Worm (Caenorhabditis elegans) whole organism, young adult: ENCODE measurements around the gene srw-108.

Source experiments
- F10E7.11 ChIP-seq: sonication (generic microtip); optimal IDR thresholded peaks from 2 replicates; lab custom pipeline; 2017; ENCODE audit warnings: mild to moderate bottlenecking, missing genetic modification characterization, moderate library complexity, missing compliant biosample characterization
- F23B12.7 ChIP-seq: sonication (generic microtip); optimal IDR thresholded peaks from 2 replicates; lab custom pipeline; 2017; ENCODE audit warnings: missing genetic modification characterization, mild to moderate bottlenecking, missing compliant biosample characterization, antibody characterized with exemption, moderate library complexity; ENCODE audit not compliant: insufficient read depth
- F39B2.1 ChIP-seq: fragments of 200-800 bp; sonication (Bioruptor generic); IDR thresholded peaks from 2 replicates; pipeline ENCODE4 v1.3.6; 2022; ENCODE audit warnings: missing genetic modification reagents, missing genetic modification characterization, missing compliant biosample characterization
- F49E8.2 ChIP-seq: sonication (generic microtip); optimal IDR thresholded peaks from 3 replicates; lab custom pipeline; 2017; ENCODE audit warnings: missing genetic modification characterization, mild to moderate bottlenecking, missing compliant biosample characterization, antibody characterized with exemption, moderate library complexity; ENCODE audit not compliant: insufficient read depth
- F57C9.4 ChIP-seq: sonication (generic microtip); optimal IDR thresholded peaks from 2 replicates; lab custom pipeline; 2017; ENCODE audit warnings: mild to moderate bottlenecking, missing genetic modification characterization, missing compliant biosample characterization
- T07F8.4 ChIP-seq: sonication (generic microtip); optimal IDR thresholded peaks from 2 replicates; lab custom pipeline; 2016; ENCODE audit warnings: mild to moderate bottlenecking, missing genetic modification characterization, moderate library complexity, missing compliant biosample characterization
- Y53G8AR.9 ChIP-seq: fragments of 200-800 bp; sonication (Bioruptor generic); conservative IDR thresholded peaks from 2 replicates; pipeline ENCODE4 v1.3.6; 2022; ENCODE audit warnings: missing genetic modification reagents, missing genetic modification characterization, missing compliant biosample characterization
- athp-1 ChIP-seq: sonication (generic microtip); optimal IDR thresholded peaks from 2 replicates; lab custom pipeline; 2017; ENCODE audit warnings: mild to moderate bottlenecking, missing genetic modification characterization, missing compliant biosample characterization
- bed-2 ChIP-seq: fragments of 200-800 bp; sonication (Bioruptor generic); IDR thresholded peaks from 2 replicates; pipeline ENCODE4 v1.3.6; 2022; ENCODE audit warnings: missing genetic modification reagents, missing genetic modification characterization, missing compliant biosample characterization
- cebp-1 ChIP-seq, 2 experiments: fragments of 200-800 bp in 1 of 2; sonication (Bioruptor generic) in 1 of 2; sonication (generic microtip) in 1 of 2; IDR thresholded peaks in 1 of 2; optimal IDR thresholded peaks in 1 of 2; 2 replicates each; pipeline versions ENCODE4 v1.3.6 to Lab custom; 2017 to 2022; ENCODE audit warnings: missing compliant biosample characterization in 2 of 2, missing genetic modification characterization in 2 of 2, mild to moderate bottlenecking in 1 of 2, missing genetic modification reagents in 1 of 2, moderate library complexity in 1 of 2
- ceh-27 ChIP-seq: fragments of 200-800 bp; sonication (Bioruptor generic); optimal IDR thresholded peaks from 2 replicates; lab custom pipeline; 2018; ENCODE audit warnings: mild to moderate bottlenecking, missing genetic modification characterization, moderate library complexity, missing compliant biosample characterization
- ceh-40 ChIP-seq: fragments of 200-800 bp; sonication (Bioruptor generic); IDR thresholded peaks from 2 replicates; pipeline ENCODE4 v1.3.6; 2022; ENCODE audit warnings: missing genetic modification characterization, missing compliant biosample characterization
- ceh-58 ChIP-seq: fragments of 200-800 bp; sonication (Bioruptor generic); IDR thresholded peaks from 2 replicates; pipeline ENCODE4 v1.3.6; 2022; ENCODE audit warnings: missing genetic modification characterization, missing compliant biosample characterization
- ceh-91 ChIP-seq: fragments of 200-800 bp; sonication (Bioruptor generic); IDR thresholded peaks from 2 replicates; pipeline ENCODE4 v1.3.6; 2022; ENCODE audit warnings: missing genetic modification reagents, missing genetic modification characterization, missing compliant biosample characterization
- egrh-3 ChIP-seq: fragments of 200-800 bp; sonication (Bioruptor generic); IDR thresholded peaks from 2 replicates; pipeline ENCODE4 v1.3.6; 2022; ENCODE audit warnings: missing genetic modification reagents, missing genetic modification characterization, missing compliant biosample characterization
- let-526 ChIP-seq: fragments of 200-800 bp; sonication (Bioruptor generic); IDR thresholded peaks from 2 replicates; pipeline ENCODE4 v1.3.6; 2022; ENCODE audit warnings: missing genetic modification reagents, missing genetic modification characterization, missing compliant biosample characterization
- let-607 ChIP-seq, 2 experiments: fragments of 200-800 bp in 1 of 2; sonication (Bioruptor generic) in 1 of 2; sonication (generic microtip) in 1 of 2; optimal IDR thresholded peaks; 2 replicates each; lab custom pipeline; 2016 to 2018; ENCODE audit warnings: mild to moderate bottlenecking in 2 of 2, missing compliant biosample characterization in 2 of 2, missing genetic modification characterization in 2 of 2, moderate library complexity in 2 of 2, missing genotype in 1 of 2
- lin-54 ChIP-seq: fragments of 200-800 bp; sonication (Bioruptor generic); optimal IDR thresholded peaks from 2 replicates; lab custom pipeline; 2018; ENCODE audit warnings: mild to moderate bottlenecking, missing genetic modification characterization, missing compliant biosample characterization
- lsy-27 ChIP-seq: sonication (generic microtip); optimal IDR thresholded peaks from 2 replicates; lab custom pipeline; 2017; ENCODE audit warnings: missing genetic modification characterization, mild to moderate bottlenecking, missing compliant biosample characterization, antibody characterized with exemption, missing genotype, borderline replicate concordance; ENCODE audit not compliant: insufficient read depth
- mel-28 ChIP-seq: sonication (generic microtip); optimal IDR thresholded peaks from 2 replicates; lab custom pipeline; 2016; ENCODE audit warnings: borderline replicate concordance, mild to moderate bottlenecking, missing genetic modification characterization, missing compliant biosample characterization
- mes-4 ChIP-seq: sonication (generic microtip); optimal IDR thresholded peaks from 2 replicates; lab custom pipeline; 2016; ENCODE audit warnings: missing genotype, missing genetic modification characterization, missing compliant biosample characterization
- nhr-80 ChIP-seq: sonication (generic microtip); optimal IDR thresholded peaks from 2 replicates; lab custom pipeline; 2016; ENCODE audit warnings: missing genetic modification characterization, missing compliant biosample characterization
- pbrm-1 ChIP-seq: fragments of 200-800 bp; sonication (Bioruptor generic); IDR thresholded peaks from 2 replicates; pipeline ENCODE4 v1.3.6; 2022; ENCODE audit warnings: missing genetic modification reagents, missing genetic modification characterization, missing compliant biosample characterization
- tbp1 ChIP-seq: fragments of 200-800 bp; sonication (Bioruptor generic); optimal IDR thresholded peaks from 2 replicates; lab custom pipeline; 2018; ENCODE audit warnings: mild to moderate bottlenecking, missing genetic modification characterization, missing compliant biosample characterization
- unc-130 ChIP-seq: sonication (generic microtip); optimal IDR thresholded peaks from 2 replicates; lab custom pipeline; 2016; ENCODE audit warnings: missing genetic modification reagents, missing genetic modification characterization, missing compliant biosample characterization
- unc-62 ChIP-seq: fragments of 150-350 bp; optimal IDR thresholded peaks from 2 replicates; lab custom pipeline; 2014; ENCODE audit warnings: missing biosample characterization, missing genetic modification reagents, missing genetic modification characterization
- xnd-1 ChIP-seq: sonication (generic microtip); optimal IDR thresholded peaks from 2 replicates; lab custom pipeline; 2016; ENCODE audit warnings: missing genotype, missing genetic modification reagents, missing genetic modification characterization, missing compliant biosample characterization
- ztf-3 ChIP-seq: fragments of 200-800 bp; sonication (Bioruptor generic); optimal IDR thresholded peaks from 2 replicates; lab custom pipeline; 2018; ENCODE audit warnings: mild to moderate bottlenecking, missing genetic modification characterization, missing compliant biosample characterization
- ztf-6 ChIP-seq: fragments of 200-800 bp; sonication (Bioruptor generic); IDR thresholded peaks from 2 replicates; pipeline ENCODE4 v1.3.6; 2022; ENCODE audit warnings: missing genetic modification reagents, missing genetic modification characterization, missing compliant biosample characterization

srw-108 gene

DNA sequence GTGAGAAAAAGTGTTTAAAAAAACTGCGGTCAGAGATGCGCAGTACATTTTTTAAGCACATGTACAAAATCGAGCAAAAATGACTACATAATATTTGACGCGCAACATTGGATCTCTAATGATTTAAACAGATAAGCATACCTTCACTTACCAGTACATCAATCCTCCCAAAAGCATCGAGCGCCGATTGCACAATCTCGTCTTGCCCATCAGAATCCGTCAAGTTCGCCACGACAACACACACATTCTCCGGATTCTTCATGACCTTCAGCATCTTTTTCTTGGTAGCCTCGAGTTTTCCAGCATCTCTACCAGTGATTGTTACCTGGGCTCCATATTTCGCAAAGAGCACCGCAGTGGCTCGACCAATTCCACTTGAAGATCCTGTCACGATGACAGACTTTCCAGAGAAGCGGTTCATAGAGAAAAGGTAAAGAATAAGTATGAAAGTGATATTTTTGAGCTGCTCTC lies 24.9 kb upstream of the srw-108 start, which contains the start of gene T01G6.10:
T01G6.10 (minus strand) TSS at position 421 of the 471 bp plus-strand sequence.
- TF ChIP-seq F57C9.4 (tag; lab: Kevin White, UChicago) (no peak), F10E7.11 (tag; lab: Kevin White, UChicago) (no peak), ztf-3 (GFP tag; lab: Kevin White, UChicago) (no peak), T07F8.4 (no peak), lin-54 (GFP tag; lab: Kevin White, UChicago) (no peak), pbrm-1 (GFP tag; lab: Robert Waterston, UW) (no peak), lsy-27 (tag; lab: Kevin White, UChicago) (no peak), ceh-27 (GFP tag; lab: Kevin White, UChicago) (no peak), F23B12.7 (tag; lab: Kevin White, UChicago) (no peak), mes-4 (tag; lab: Kevin White, UChicago) (no peak), ceh-58 (no peak), bed-2 (GFP tag; lab: Robert Waterston, UW) (no peak), unc-62 (no peak), egrh-3 (no peak)

DNA sequence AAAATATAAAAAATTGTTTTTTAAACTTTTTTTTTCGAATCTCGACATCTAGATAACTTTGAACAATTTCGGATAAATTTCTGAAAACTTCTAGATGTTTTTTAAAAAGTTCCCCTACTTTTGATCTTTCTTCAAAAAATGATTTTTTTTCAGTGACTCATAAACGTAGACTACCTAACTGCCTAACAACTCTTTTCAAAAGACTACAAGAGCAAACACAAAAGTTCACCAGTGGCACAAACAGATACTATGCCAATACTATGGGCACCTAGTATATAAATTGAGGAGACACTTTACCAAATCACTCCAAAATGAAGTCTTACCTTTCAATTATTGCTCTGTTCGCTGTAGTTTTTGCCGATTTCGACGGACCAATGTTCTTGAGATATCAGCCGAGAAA lies 24.0 kb upstream of the srw-108 start, which contains the start of gene srlf-35:
srlf-35 (plus strand) TSS at position 301 of the 400 bp plus-strand sequence.
- no peak for TF ChIP-seq ceh-91 (GFP tag; lab: Robert Waterston, UW)

DNA sequence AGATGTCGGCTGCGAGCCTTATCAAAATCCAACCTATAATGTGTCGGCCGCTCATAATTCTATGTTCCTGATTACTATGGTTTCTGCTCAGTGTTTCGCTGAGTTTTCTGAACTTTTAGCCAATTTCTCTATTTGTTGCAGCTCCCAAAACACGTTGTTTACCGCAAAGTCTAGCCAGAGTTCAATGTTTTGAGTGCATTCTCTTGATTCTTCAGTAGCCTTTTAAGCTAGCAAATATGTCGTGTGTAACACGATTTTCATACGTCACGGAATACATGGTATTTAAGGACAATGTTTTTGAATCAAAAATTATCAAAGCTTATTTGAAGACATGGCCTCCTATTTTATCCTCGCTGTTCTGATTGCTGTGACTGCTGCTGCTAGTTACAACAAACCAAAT lies 22.5 kb upstream of the srw-108 start, which contains the start of gene srlf-19:
srlf-19 (plus strand) TSS at position 301 of the 400 bp plus-strand sequence.
- TF ChIP-seq cebp-1 (GFP tag; IDR thresholded peaks at IDR 0.05; lab: Robert Waterston, UW) (no peak), cebp-1 (tag; optimal IDR thresholded peaks at IDR 0.05; lab: Kevin White, UChicago) (no peak)
- TF ChIP-seq, all 124 proteins: peak for 0

DNA sequence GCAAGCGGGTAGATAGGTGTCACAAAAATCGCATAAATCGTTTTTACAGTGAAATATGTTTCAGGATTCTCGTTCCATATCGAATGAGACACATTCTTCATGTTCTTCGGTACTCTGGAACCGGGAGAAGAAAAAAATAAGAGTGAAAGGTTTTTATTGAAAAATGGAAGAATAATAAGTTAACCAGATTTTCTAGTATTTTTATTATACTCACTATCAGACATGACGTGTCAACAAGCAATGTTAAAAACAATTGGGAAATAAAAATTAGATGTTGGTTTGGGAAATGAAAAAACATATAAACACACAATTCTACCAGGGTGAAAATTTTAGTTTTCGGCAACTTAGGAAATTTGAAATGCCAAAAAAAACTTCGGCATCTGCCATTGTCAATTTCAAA lies 15.3 kb upstream of the srw-108 start, which contains the start of gene srh-37:
srh-37 (minus strand) TSS at position 101 of the 400 bp plus-strand sequence.
- TF ChIP-seq ztf-6, result no peak

DNA sequence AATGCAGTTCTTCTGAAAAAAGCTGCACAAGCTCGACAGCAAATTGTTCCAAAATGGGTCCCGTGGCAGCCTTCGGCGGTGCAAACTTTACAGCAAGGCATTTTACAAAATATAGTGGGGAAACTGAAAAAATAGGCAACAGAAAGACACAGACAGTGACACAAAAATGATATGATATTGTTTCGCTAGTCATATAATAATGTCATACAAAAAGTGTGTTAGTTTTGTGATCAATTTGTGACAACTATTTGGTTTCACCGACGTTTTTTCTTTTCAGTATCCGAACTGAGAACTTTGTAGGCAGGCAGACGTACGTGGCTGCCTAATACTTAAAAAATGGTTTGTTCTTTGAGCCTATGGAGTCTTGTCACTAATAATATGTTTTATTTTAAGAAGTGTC lies 8.3 kb upstream of the srw-108 start, which contains the start of gene nhr-210:
nhr-210 (minus strand) TSS at position 101 of the 400 bp plus-strand sequence.
- TF ChIP-seq nhr-80 (peak; percentile 44), mel-28 (no peak), Y53G8AR.9 (GFP tag; lab: Robert Waterston, UW) (no peak)
- TF ChIP-seq, all 124 proteins: peak for 1

DNA sequence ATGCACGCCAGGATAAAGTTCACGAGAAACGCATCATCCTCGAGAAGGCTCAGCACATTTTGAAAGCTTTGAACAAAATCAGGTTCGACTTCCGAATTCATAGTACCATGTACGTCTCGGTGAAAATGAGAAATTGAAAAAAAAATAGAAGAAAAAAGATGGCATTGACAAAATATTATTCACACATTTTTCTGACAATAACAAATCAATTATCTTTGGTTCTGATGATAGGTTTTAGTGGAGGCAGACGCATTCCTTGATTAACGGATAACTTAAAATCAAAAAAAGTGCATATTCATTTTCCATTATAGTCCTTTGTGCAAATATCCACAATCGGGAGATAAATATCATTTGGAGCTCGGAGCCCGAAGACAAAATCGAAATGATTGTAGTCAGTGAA lies 6.2 kb upstream of the srw-108 start, which contains the start of gene srw-107:
srw-107 (minus strand) TSS at position 101 of the 400 bp plus-strand sequence.
- TF ChIP-seq F39B2.1 (GFP tag; lab: Robert Waterston, UW) (no peak), xnd-1 (tag; lab: Kevin White, UChicago) (no peak), F49E8.2 (no peak), unc-130 (GFP tag; lab: Kevin White, UChicago) (no peak), athp-1 (tag; lab: Kevin White, UChicago) (no peak)

DNA sequence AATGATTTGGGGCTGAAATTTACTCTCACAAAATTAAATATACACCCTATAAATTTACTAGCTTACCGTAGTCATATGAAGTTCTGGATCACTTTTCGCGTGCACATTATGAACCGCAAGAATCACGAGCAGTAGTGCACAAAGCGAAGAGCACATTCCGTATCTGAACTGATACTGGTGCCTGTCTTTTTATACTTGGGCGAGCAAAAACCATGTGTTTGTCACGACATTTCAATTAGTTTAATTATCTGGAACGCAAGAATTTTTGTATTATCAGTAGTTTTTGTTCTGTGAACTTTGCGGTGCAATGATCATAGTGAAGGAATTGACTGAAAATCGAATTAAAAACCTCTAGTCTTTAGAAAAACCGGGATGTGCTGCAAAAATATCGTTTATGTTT lies 3.6 kb upstream of the srw-108 start, which contains the start of gene lipl-3:
lipl-3 (minus strand) TSS at position 161 of the 400 bp plus-strand sequence.
- no peak for TF ChIP-seq let-526 (GFP tag; lab: Robert Waterston, UW)
- TF ChIP-seq tbp1 (GFP tag; lab: Kevin White, UChicago), result no peak
- TF ChIP-seq unc-62, result no peak
- TF ChIP-seq ceh-40 (GFP tag; lab: Robert Waterston, UW), result no peak
- no peak for TF ChIP-seq let-607 (tag; optimal IDR thresholded peaks at IDR 0.05; lab: Kevin White, UChicago)
- TF ChIP-seq nhr-80, result peak; percentile 30
